Worm (Caenorhabditis elegans) whole organism, L3 larva: ENCODE measurements around the gene bbs-5.
A peak's percentile ranks its signal among the peaks of the same experiment; 100 is the strongest.

Source experiments
- egl-27 ChIP-seq: sonication (generic microtip); optimal IDR thresholded peaks from 4 replicates; lab custom pipeline; 2017; ENCODE audit warnings: missing biosample characterization, missing genetic modification reagents, missing genetic modification characterization
- jun-1 ChIP-seq: fragments of 150-350 bp; optimal IDR thresholded peaks from 2 replicates; lab custom pipeline; 2014; ENCODE audit warnings: missing biosample characterization, missing genetic modification reagents, missing genetic modification characterization
- lin-39 ChIP-seq: fragments of 150-350 bp; optimal IDR thresholded peaks from 2 replicates; lab custom pipeline; 2018; ENCODE audit warnings: missing biosample characterization, missing genetic modification reagents, missing genetic modification characterization
- nhr-23 ChIP-seq: fragments of 150-350 bp; optimal IDR thresholded peaks from 2 replicates; lab custom pipeline; 2014; ENCODE audit warnings: missing biosample characterization, missing genetic modification reagents, missing genetic modification characterization
- nhr-237 ChIP-seq: fragments of 150-350 bp; optimal IDR thresholded peaks from 2 replicates; lab custom pipeline; 2014; ENCODE audit warnings: missing biosample characterization, missing genetic modification characterization
- nhr-77 ChIP-seq: fragments of 150-350 bp; optimal IDR thresholded peaks from 2 replicates; lab custom pipeline; 2014; ENCODE audit warnings: missing biosample characterization, missing genetic modification characterization
- pha-4 ChIP-seq: fragments of 150-350 bp; optimal IDR thresholded peaks from 2 replicates; lab custom pipeline; 2014; ENCODE audit warnings: missing biosample characterization, missing genetic modification reagents, missing genetic modification characterization
- zag-1 ChIP-seq: fragments of 150-350 bp; optimal IDR thresholded peaks from 2 replicates; lab custom pipeline; 2014; ENCODE audit warnings: missing biosample characterization, missing genetic modification characterization

DNA sequence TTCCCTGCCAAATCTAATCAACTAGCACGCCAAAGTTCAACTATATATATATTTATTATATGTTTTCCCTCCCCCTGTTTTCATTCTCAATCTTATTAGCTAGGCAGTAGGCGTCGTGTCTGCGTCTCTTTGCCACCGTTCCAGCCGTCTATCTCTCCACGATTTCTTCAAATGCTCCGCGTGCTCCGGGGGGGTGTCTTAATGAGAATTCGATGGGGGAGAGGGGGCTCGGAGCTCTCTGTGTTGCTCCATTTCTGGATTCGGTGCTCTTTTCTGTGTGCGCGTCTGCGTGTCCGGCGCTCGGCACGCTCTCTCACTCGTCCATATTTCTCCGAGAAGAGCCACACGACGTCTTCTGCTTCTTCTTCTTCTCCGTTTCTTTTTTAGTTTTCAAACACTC is 22.6 kb upstream of the bbs-5 start:
- TF ChIP-seq nhr-23 (tag; lab: Kevin White, UChicago) (no peak), lin-39 (tag; lab: Kevin White, UChicago) (peak; percentile 94), nhr-77 (no peak), egl-27 (tag; lab: Kevin White, UChicago) (no peak), nhr-237 (tag; lab: Kevin White, UChicago) (no peak), pha-4 (tag; lab: Kevin White, UChicago) (no peak), zag-1 (tag; lab: Kevin White, UChicago) (no peak), jun-1 (tag; lab: Kevin White, UChicago) (no peak)
